Worm (Caenorhabditis elegans) whole organism, L4/young adult: Measurements from ENCODE around the gene F45H10.2.

Experiments
- dao-5 ChIP-seq: sonication (generic microtip); optimal IDR thresholded peaks from 2 replicates; lab custom pipeline; 2016; ENCODE audit warnings: missing genotype, missing genetic modification characterization, moderate library complexity, missing compliant biosample characterization
- him-1 ChIP-seq: sonication (generic microtip); optimal IDR thresholded peaks from 2 replicates; lab custom pipeline; 2016; ENCODE audit warnings: missing genotype, missing genetic modification reagents, missing genetic modification characterization, missing compliant biosample characterization

- TF ChIP-seq dao-5 (tag; lab: Kevin White, UChicago) (no peak), him-1 (tag; lab: Kevin White, UChicago) (no peak)
These were observed 22.2 kb downstream of the F45H10.2 start for ce11 chrII:13470655-13471054.
